Worm (Caenorhabditis elegans) whole organism, L4 larva: ENCODE results near the gene aakg-5.

Experiments used
- D1046.2 ChIP-seq: fragments of 200-800 bp; sonication (Bioruptor generic); IDR thresholded peaks from 2 replicates; pipeline ENCODE4 v1.3.6; 2022; ENCODE audit warnings: missing genetic modification characterization, missing compliant biosample characterization
- F10B5.3 ChIP-seq: sonication (generic microtip); optimal IDR thresholded peaks from 2 replicates; lab custom pipeline; 2016; ENCODE audit warnings: mild to moderate bottlenecking, missing genetic modification characterization, missing compliant biosample characterization
- F26F4.8 ChIP-seq: fragments of 200-800 bp; sonication (Bioruptor generic); conservative IDR thresholded peaks from 2 replicates; pipeline ENCODE4 v1.3.6; 2022; ENCODE audit warnings: missing genetic modification characterization, missing compliant biosample characterization
- F44E2.7 ChIP-seq: fragments of 200-800 bp; sonication (Bioruptor generic); IDR thresholded peaks from 2 replicates; pipeline ENCODE4 v2.1.2; 2022; ENCODE audit warnings: missing genetic modification characterization, missing compliant biosample characterization
- R02D3.7 ChIP-seq: fragments of 150-350 bp; sonication (generic microtip); optimal IDR thresholded peaks from 3 replicates; lab custom pipeline; 2014; ENCODE audit warnings: missing biosample characterization, missing genetic modification characterization
- T20F7.1 ChIP-seq: fragments of 200-800 bp; sonication (Bioruptor generic); optimal IDR thresholded peaks from 2 replicates; lab custom pipeline; 2018; ENCODE audit warnings: mild to moderate bottlenecking, missing genetic modification characterization, missing compliant biosample characterization
- Y105C5A.15 ChIP-seq: fragments of 200-800 bp; sonication (Bioruptor generic); IDR thresholded peaks from 2 replicates; pipeline ENCODE4 v1.3.6; 2022; ENCODE audit warnings: missing genetic modification characterization, missing compliant biosample characterization
- Y48G9A.11 ChIP-seq: fragments of 200-800 bp; sonication (Bioruptor generic); IDR thresholded peaks from 2 replicates; pipeline ENCODE4 v1.3.6; 2022; ENCODE audit warnings: missing genetic modification reagents, missing genetic modification characterization, missing compliant biosample characterization
- Y5F2A.4 ChIP-seq: fragments of 200-800 bp; sonication (Bioruptor generic); optimal IDR thresholded peaks from 2 replicates; lab custom pipeline; 2018; ENCODE audit warnings: mild to moderate bottlenecking, missing genetic modification characterization, missing compliant biosample characterization
- Y75B8A.6 ChIP-seq: fragments of 200-800 bp; sonication (Bioruptor generic); IDR thresholded peaks from 2 replicates; pipeline ENCODE4 v1.3.6; 2022; ENCODE audit warnings: missing genetic modification reagents, missing genetic modification characterization, missing compliant biosample characterization
- ZK546.5 ChIP-seq, 2 experiments: sonication (generic microtip); optimal IDR thresholded peaks; 2 replicates each; lab custom pipeline; 2017; ENCODE audit warnings: missing biosample characterization in 2 of 2, missing genetic modification characterization in 2 of 2
- arid-1 ChIP-seq: fragments of 200-800 bp; sonication (Bioruptor generic); conservative IDR thresholded peaks from 2 replicates; pipeline ENCODE4 v1.3.6; 2022; ENCODE audit warnings: missing genetic modification reagents, missing genetic modification characterization, missing compliant biosample characterization
- attf-4 ChIP-seq: sonication (generic microtip); optimal IDR thresholded peaks from 3 replicates; lab custom pipeline; 2017; ENCODE audit warnings: missing biosample characterization, missing genetic modification characterization
- ceh-28 ChIP-seq: fragments of 150-350 bp; optimal IDR thresholded peaks from 2 replicates; lab custom pipeline; 2014; ENCODE audit warnings: missing biosample characterization, missing genetic modification reagents, missing genetic modification characterization
- ces-1 ChIP-seq: fragments of 150-350 bp; sonication (generic microtip); optimal IDR thresholded peaks from 4 replicates; lab custom pipeline; 2014; ENCODE audit warnings: missing biosample characterization, missing genetic modification reagents, missing genetic modification characterization
- ctbp-1 ChIP-seq: fragments of 200-800 bp; sonication (Bioruptor generic); IDR thresholded peaks from 2 replicates; pipeline ENCODE4 v1.3.6; 2022; ENCODE audit warnings: missing genetic modification reagents, missing genetic modification characterization, missing compliant biosample characterization
- daf-12 ChIP-seq: fragments of 150-350 bp; optimal IDR thresholded peaks from 2 replicates; lab custom pipeline; 2014; ENCODE audit warnings: missing biosample characterization, missing genetic modification reagents, missing genetic modification characterization
- daf-16 ChIP-seq, 3 experiments: sonication (generic microtip); optimal IDR thresholded peaks; 2 replicates each; lab custom pipeline; 2016 to 2017; ENCODE audit warnings: missing genetic modification characterization in 3 of 3, missing genetic modification reagents in 3 of 3, mild to moderate bottlenecking in 2 of 3, missing compliant biosample characterization in 2 of 3, missing biosample characterization in 1 of 3, moderate library complexity in 1 of 3
- dmd-6 ChIP-seq: fragments of 200-800 bp; sonication (Bioruptor generic); IDR thresholded peaks from 2 replicates; pipeline ENCODE4 v1.3.6; 2022; ENCODE audit warnings: missing genetic modification reagents, missing genetic modification characterization, missing compliant biosample characterization
- dmd-8 ChIP-seq: fragments of 200-800 bp; sonication (Bioruptor generic); IDR thresholded peaks from 2 replicates; pipeline ENCODE4 v1.3.6; 2022; ENCODE audit warnings: missing genetic modification characterization, missing compliant biosample characterization
- dmd-9 ChIP-seq: fragments of 200-800 bp; sonication (Bioruptor generic); IDR thresholded peaks from 2 replicates; pipeline ENCODE4 v1.3.6; 2022; ENCODE audit warnings: missing genetic modification reagents, missing genetic modification characterization, missing compliant biosample characterization
- dpl-1 ChIP-seq: fragments of 150-350 bp; optimal IDR thresholded peaks from 2 replicates; lab custom pipeline; 2014; ENCODE audit warnings: missing biosample characterization, missing genetic modification reagents, missing genetic modification characterization
- duxl-1 ChIP-seq: sonication (generic microtip); optimal IDR thresholded peaks from 2 replicates; lab custom pipeline; 2016; ENCODE audit warnings: mild to moderate bottlenecking, missing genetic modification characterization, moderate library complexity, missing compliant biosample characterization; ENCODE audit not compliant: poor library complexity
- dve-1 ChIP-seq: sonication (generic microtip); optimal IDR thresholded peaks from 2 replicates; lab custom pipeline; 2017; ENCODE audit warnings: antibody characterized with exemption, mild to moderate bottlenecking, missing genetic modification characterization, missing compliant biosample characterization; ENCODE audit not compliant: insufficient read depth
- hlh-11 ChIP-seq: fragments of 200-800 bp; sonication (Bioruptor generic); optimal IDR thresholded peaks from 2 replicates; lab custom pipeline; 2018; ENCODE audit warnings: mild to moderate bottlenecking, missing genetic modification characterization, missing compliant biosample characterization
- hlh-30 ChIP-seq: sonication (generic microtip); optimal IDR thresholded peaks from 2 replicates; lab custom pipeline; 2017; ENCODE audit warnings: antibody characterized with exemption, mild to moderate bottlenecking, missing genetic modification characterization, missing compliant biosample characterization; ENCODE audit not compliant: insufficient read depth
- lin-1 ChIP-seq: fragments of 200-800 bp; sonication (Bioruptor generic); IDR thresholded peaks from 2 replicates; pipeline ENCODE4 v1.3.6; 2022; ENCODE audit warnings: missing genetic modification reagents, missing genetic modification characterization, missing compliant biosample characterization
- lin-15B ChIP-seq: fragments of 150-350 bp; sonication (generic microtip); optimal IDR thresholded peaks from 3 replicates; lab custom pipeline; 2014; ENCODE audit warnings: missing biosample characterization, missing genetic modification characterization
- lir-3 ChIP-seq: sonication (generic microtip); optimal IDR thresholded peaks from 2 replicates; lab custom pipeline; 2016; ENCODE audit warnings: mild to moderate bottlenecking, missing genetic modification characterization, missing compliant biosample characterization
- lsy-2 ChIP-seq, 2 experiments: fragments of 150-350 bp in 1 of 2; sonication (generic microtip) in 1 of 2; optimal IDR thresholded peaks; 2 replicates each; lab custom pipeline; 2014 to 2017; ENCODE audit warnings: missing biosample characterization in 2 of 2, missing genetic modification characterization in 2 of 2
- mdt-29 ChIP-seq: fragments of 200-800 bp; sonication (Bioruptor generic); IDR thresholded peaks from 2 replicates; pipeline ENCODE4 v1.3.6; 2022; ENCODE audit warnings: missing genetic modification reagents, missing genetic modification characterization, missing compliant biosample characterization
- mes-2 ChIP-seq: sonication (generic microtip); optimal IDR thresholded peaks from 2 replicates; lab custom pipeline; 2016; ENCODE audit warnings: missing genotype, mild to moderate bottlenecking, missing genetic modification characterization, missing compliant biosample characterization; ENCODE audit not compliant: poor library complexity, severe bottlenecking
- mxl-2 ChIP-seq: fragments of 200-800 bp; sonication (Bioruptor generic); conservative IDR thresholded peaks from 2 replicates; pipeline ENCODE4 v1.3.6; 2022; ENCODE audit warnings: missing genetic modification reagents, missing genetic modification characterization, missing compliant biosample characterization
- nhr-25 ChIP-seq: sonication (generic microtip); optimal IDR thresholded peaks from 2 replicates; lab custom pipeline; 2017; ENCODE audit warnings: missing genetic modification characterization, mild to moderate bottlenecking, missing compliant biosample characterization, antibody characterized with exemption, moderate library complexity, borderline replicate concordance; ENCODE audit not compliant: insufficient read depth
- nhr-28 ChIP-seq: fragments of 150-350 bp; optimal IDR thresholded peaks from 2 replicates; lab custom pipeline; 2014; ENCODE audit warnings: missing biosample characterization, missing genetic modification characterization
- nhr-42 ChIP-seq: fragments of 200-800 bp; sonication (Bioruptor generic); IDR thresholded peaks from 2 replicates; pipeline ENCODE4 v1.3.6; 2022; ENCODE audit warnings: missing genetic modification characterization, missing compliant biosample characterization
- nhr-48 ChIP-seq: sonication (generic microtip); optimal IDR thresholded peaks from 2 replicates; lab custom pipeline; 2016; ENCODE audit warnings: mild to moderate bottlenecking, missing genetic modification characterization, missing compliant biosample characterization
- nhr-6 ChIP-seq: fragments of 150-350 bp; optimal IDR thresholded peaks from 2 replicates; lab custom pipeline; 2014; ENCODE audit warnings: missing biosample characterization, missing genetic modification characterization
- php-3 ChIP-seq: fragments of 200-800 bp; sonication (Bioruptor generic); IDR thresholded peaks from 2 replicates; pipeline ENCODE4 v1.3.6; 2022; ENCODE audit warnings: missing genetic modification reagents, missing genetic modification characterization, missing compliant biosample characterization
- pqm-1 ChIP-seq: sonication (generic microtip); optimal IDR thresholded peaks from 2 replicates; lab custom pipeline; 2017; ENCODE audit warnings: missing biosample characterization, missing genetic modification characterization
- skn-1 ChIP-seq: fragments of 150-350 bp; optimal IDR thresholded peaks from 2 replicates; lab custom pipeline; 2014; ENCODE audit warnings: missing biosample characterization, missing genetic modification characterization
- spr-1 ChIP-seq: sonication (generic microtip); optimal IDR thresholded peaks from 2 replicates; lab custom pipeline; 2016; ENCODE audit warnings: mild to moderate bottlenecking, missing genetic modification characterization, missing compliant biosample characterization
- unc-39 ChIP-seq: sonication (generic microtip); optimal IDR thresholded peaks from 2 replicates; lab custom pipeline; 2017; ENCODE audit warnings: missing biosample characterization, missing genetic modification characterization
- zip-11 ChIP-seq: fragments of 200-800 bp; sonication (Bioruptor generic); IDR thresholded peaks from 2 replicates; pipeline ENCODE4 v1.3.6; 2022; ENCODE audit warnings: missing genetic modification characterization, missing compliant biosample characterization
- ztf-11 ChIP-seq: fragments of 150-350 bp; optimal IDR thresholded peaks from 2 replicates; lab custom pipeline; 2014; ENCODE audit warnings: missing biosample characterization, missing genetic modification characterization

aakg-5 gene

DNA sequence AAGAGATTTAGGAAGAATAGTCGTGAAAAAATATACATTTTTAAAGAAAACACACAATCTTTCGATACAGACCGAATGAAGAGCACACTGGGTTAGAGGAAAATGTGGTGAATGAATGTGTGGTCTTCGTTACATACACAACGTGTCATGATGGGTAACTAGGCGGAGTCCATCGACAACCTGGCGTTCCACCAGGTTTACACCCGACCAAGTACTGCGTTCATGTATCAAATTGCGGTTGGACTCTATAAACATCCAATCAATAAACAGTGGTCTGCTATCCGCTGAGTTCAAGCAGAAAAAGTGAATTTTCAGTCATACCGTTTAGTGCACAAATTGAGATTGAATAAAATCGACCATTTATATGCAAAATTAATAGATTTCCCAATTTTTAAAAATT is 6.8 kb upstream of the aakg-5 start, which contains the start of gene sdz-38:
sdz-38 (minus strand) TSS at position 101 of the 400 bp plus-strand sequence.
- TF ChIP-seq attf-4 (tag; lab: Kevin White, UChicago) (no peak), Y75B8A.6 (GFP tag; lab: Robert Waterston, UW) (no peak), skn-1 (tag; lab: Kevin White, UChicago) (no peak), Y105C5A.15 (GFP tag; lab: Robert Waterston, UW) (no peak), T20F7.1 (GFP tag; lab: Kevin White, UChicago) (no peak), dmd-9 (no peak), lin-1 (no peak), Y5F2A.4 (GFP tag; lab: Kevin White, UChicago) (no peak), php-3 (GFP tag; lab: Robert Waterston, UW) (no peak), lin-15B (no peak), mes-2 (tag; lab: Kevin White, UChicago) (no peak), lsy-2 (tag; optimal IDR thresholded peaks at IDR 0.05; lab: Kevin White, UChicago) (no peak), ces-1 (GFP tag; lab: Kevin White, UChicago) (no peak)

DNA sequence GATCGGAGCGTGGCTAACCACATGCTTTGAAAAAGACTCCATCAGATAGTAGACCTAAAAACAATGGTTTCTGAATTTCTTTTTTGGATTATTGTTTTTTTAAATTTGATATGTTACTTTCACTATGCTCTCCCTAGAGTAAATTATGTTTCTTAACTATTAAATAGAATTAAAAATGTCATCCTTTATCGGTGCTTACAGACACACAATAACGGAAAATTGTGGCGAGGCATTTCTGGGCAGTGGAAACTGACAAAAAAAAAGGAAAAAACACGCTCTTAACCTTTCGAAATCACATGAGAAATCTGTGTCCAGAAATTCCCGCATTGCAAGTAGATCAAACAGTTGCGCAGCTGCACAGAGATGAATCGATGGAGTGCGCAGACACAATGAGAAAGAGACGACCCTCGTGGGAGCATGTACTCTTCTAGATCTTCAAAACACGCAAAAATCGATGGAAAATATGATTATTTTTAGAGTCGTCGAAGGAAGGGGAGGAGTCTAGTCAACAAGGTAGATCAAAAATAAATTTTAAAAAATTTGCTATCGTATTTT is 5.2 kb upstream of the aakg-5 start, which contains the start of gene ZK892.6:
ZK892.6 (minus strand) TSS at position 51 of the 555 bp plus-strand sequence.
- TF ChIP-seq ceh-28 (tag; lab: Kevin White, UChicago) = no peak

DNA sequence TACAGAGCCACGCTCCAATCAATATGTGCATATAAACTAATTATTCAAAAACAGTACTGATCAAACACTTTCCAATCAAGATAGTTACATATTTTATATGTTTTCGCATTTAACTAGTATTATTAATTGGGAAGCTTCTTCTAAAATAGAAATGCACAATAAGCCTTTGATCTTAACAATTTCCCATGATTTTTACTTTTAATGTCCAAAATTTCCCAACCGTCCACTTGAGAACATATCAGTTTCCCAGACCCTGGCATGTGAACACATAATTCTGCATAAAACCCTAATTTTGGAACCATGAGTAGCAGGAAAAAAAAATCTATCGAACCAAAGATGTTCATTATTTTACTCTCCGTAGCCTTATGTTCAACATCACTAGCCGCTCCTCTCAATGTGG is 1.5 kb upstream of the aakg-5 start, which contains the start of gene R53.8:
R53.8 (plus strand) TSS at position 301 of the 400 bp plus-strand sequence.
- TF ChIP-seq lir-3 (tag; lab: Kevin White, UChicago) (no peak), mdt-29 (GFP tag; lab: Robert Waterston, UW) (no peak), nhr-6 (tag; lab: Kevin White, UChicago) (no peak), unc-39 (tag; lab: Kevin White, UChicago) (no peak), D1046.2 (GFP tag; lab: Robert Waterston, UW) (no peak), dmd-8 (GFP tag; lab: Robert Waterston, UW) (no peak), F44E2.7 (GFP tag; lab: Robert Waterston, UW) (no peak), mxl-2 (GFP tag; lab: Robert Waterston, UW) (no peak), hlh-30 (tag; lab: Kevin White, UChicago) (no peak), F10B5.3 (tag; lab: Kevin White, UChicago) (no peak), daf-16 (GFP tag; optimal IDR thresholded peaks at IDR 0.05; lab: Kevin White, UChicago) (no peak), daf-16 (tag; optimal IDR thresholded peaks at IDR 0.05; lab: Kevin White, UChicago) (no peak), ctbp-1 (GFP tag; lab: Robert Waterston, UW) (no peak)

DNA sequence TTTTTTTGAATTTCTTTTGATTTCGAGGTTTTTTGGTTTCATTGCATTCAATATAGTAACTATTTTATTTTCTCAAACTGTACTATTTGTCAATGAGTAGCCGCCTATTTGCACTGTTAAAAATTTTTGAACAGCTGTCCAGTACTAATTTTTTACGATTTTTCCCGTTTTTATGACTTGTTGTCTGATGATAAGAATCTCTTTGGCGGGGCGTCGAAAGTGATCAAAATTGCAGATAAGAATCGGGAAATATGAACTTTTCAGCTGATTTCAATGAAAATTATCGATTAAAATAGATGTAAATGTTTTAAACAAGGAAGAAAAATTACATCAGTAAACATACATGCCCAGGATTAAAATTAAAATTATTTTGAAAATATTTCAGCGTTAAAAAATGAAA is 715 bp downstream of the aakg-5 start:
- TF ChIP-seq ces-1 (GFP tag; lab: Kevin White, UChicago) (no peak), duxl-1 (tag; lab: Kevin White, UChicago) (no peak), daf-12 (no peak), dve-1 (peak; percentile 65), ZK546.5 (tag; optimal IDR thresholded peaks at IDR 0.05; lab: Kevin White, UChicago) (no peak), lsy-2 (tag; optimal IDR thresholded peaks at IDR 0.05; lab: Kevin White, UChicago) (no peak), ztf-11 (tag; lab: Kevin White, UChicago) (no peak), hlh-11 (tag; lab: Kevin White, UChicago) (peak; percentile 90), arid-1 (GFP tag; lab: Robert Waterston, UW) (no peak), dmd-6 (GFP tag; lab: Robert Waterston, UW) (peak; percentile 86), nhr-25 (tag; lab: Kevin White, UChicago) (no peak), Y48G9A.11 (GFP tag; lab: Robert Waterston, UW) (no peak), spr-1 (tag; lab: Kevin White, UChicago) (no peak), nhr-28 (peak; percentile 62), nhr-42 (no peak), F26F4.8 (no peak), zip-11 (no peak), F44E2.7 (GFP tag; lab: Robert Waterston, UW) (no peak), mdt-29 (GFP tag; lab: Robert Waterston, UW) (no peak), nhr-48 (tag; lab: Kevin White, UChicago) (peak; percentile 29), R02D3.7 (tag; lab: Kevin White, UChicago) (no peak), pqm-1 (tag; lab: Kevin White, UChicago) (peak; percentile 73), dpl-1 (GFP tag; lab: Kevin White, UChicago) (no peak)
